Fruit fly (Drosophila melanogaster): ENCODE results near the gene shep.
A peak's percentile ranks its signal among the peaks of the same experiment; 100 is the strongest.

Gene shep

dm6 chr3L:5246747-5247454, 30.8 kb downstream of the shep start:
- TF ChIP-seq CG17801 (GFP tag; optimal IDR thresholded peaks at IDR 0.05; ENCODE audit: partially characterized antibody) = peak; percentile 11

- TF ChIP-seq CG17801 (GFP tag; optimal IDR thresholded peaks at IDR 0.05; ENCODE audit: partially characterized antibody) = no peak
These were observed 34.5 kb downstream of the shep start for dm6 chr3L:5243236-5243635.

- no peak for TF ChIP-seq CG17801 (GFP tag; optimal IDR thresholded peaks at IDR 0.05; ENCODE audit: partially characterized antibody)
These were observed 43.6 kb downstream of the shep start, which contains the start of gene CG4669 for dm6 chr3L:5234183-5234582. CG4669 (plus strand) TSS chr3L:5234483.

- TF ChIP-seq CG17801 (GFP tag; optimal IDR thresholded peaks at IDR 0.05; ENCODE audit: partially characterized antibody) = no peak
These were observed 47.7 kb downstream of the shep start for dm6 chr3L:5230012-5230411.

dm6 chr3L:5206171-5206570, 71.6 kb downstream of the shep start:
- TF ChIP-seq CG17801 (GFP tag; optimal IDR thresholded peaks at IDR 0.05; ENCODE audit: partially characterized antibody) = no peak

dm6 chr3L:5201767-5202166, 76.0 kb downstream of the shep start:
- no peak for TF ChIP-seq CG17801 (GFP tag; optimal IDR thresholded peaks at IDR 0.05; ENCODE audit: partially characterized antibody)

- peak; percentile 4 for TF ChIP-seq CG17801 (GFP tag; optimal IDR thresholded peaks at IDR 0.05; ENCODE audit: partially characterized antibody)
These were observed 89.3 kb downstream of the shep start for dm6 chr3L:5188402-5188801.

- TF ChIP-seq CG17801 (GFP tag; optimal IDR thresholded peaks at IDR 0.05; ENCODE audit: partially characterized antibody) = peak; percentile 82
These were observed 90.2 kb downstream of the shep start for dm6 chr3L:5187572-5187934.

- peak; percentile 72 for TF ChIP-seq CG17801 (GFP tag; optimal IDR thresholded peaks at IDR 0.05; ENCODE audit: partially characterized antibody)
These were observed 90.8 kb downstream of the shep start for dm6 chr3L:5186807-5187571.

dm6 chr3L:5184860-5185639, 92.7 kb downstream of the shep start:
- peak; percentile 6 for TF ChIP-seq CG17801 (GFP tag; optimal IDR thresholded peaks at IDR 0.05; ENCODE audit: partially characterized antibody)

- peak; percentile 16 for TF ChIP-seq CG17801 (GFP tag; optimal IDR thresholded peaks at IDR 0.05; ENCODE audit: partially characterized antibody)
These were observed 93.3 kb downstream of the shep start for dm6 chr3L:5184502-5184859.

- TF ChIP-seq CG17801 (GFP tag; optimal IDR thresholded peaks at IDR 0.05; ENCODE audit: partially characterized antibody) = no peak
These were observed 94.1 kb downstream of the shep start for dm6 chr3L:5183662-5184061.

- no peak for TF ChIP-seq CG17801 (GFP tag; optimal IDR thresholded peaks at IDR 0.05; ENCODE audit: partially characterized antibody)
These were observed 94.7 kb downstream of the shep start for dm6 chr3L:5182994-5183566.

- no peak for TF ChIP-seq CG17801 (GFP tag; optimal IDR thresholded peaks at IDR 0.05; ENCODE audit: partially characterized antibody)
These were observed 95.3 kb downstream of the shep start for dm6 chr3L:5182255-5182993.

Data from ovary, adult (tissue).